Fruit fly (Drosophila melanogaster): ENCODE measurements around the gene Rab9Db.

DNA sequence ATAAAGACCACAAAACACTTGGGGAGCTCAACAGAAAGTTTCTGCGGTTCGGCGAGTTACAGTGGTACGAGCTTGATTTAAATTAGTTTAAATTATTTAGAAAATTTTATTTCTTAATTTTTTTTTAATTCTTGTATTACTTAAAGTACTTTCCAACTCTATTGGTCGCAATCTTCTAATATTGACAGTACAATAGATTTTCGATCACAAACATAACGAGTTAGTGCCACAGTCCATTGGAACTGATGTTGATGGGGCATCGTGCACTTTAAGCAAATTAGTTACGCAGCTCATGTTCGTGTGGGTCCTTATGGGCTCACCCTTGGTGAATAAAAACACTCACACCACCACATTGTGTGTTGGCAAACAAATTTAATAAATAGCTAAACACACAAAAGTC is 49.5 kb downstream of the Rab9Db start:
- no peak for TF ChIP-seq CG13204 (GFP tag; optimal IDR thresholded peaks at IDR 0.05)
- TF ChIP-seq CG8159 (tag; optimal IDR thresholded peaks at IDR 0.05), result peak; percentile 45
- peak; percentile 67 for TF ChIP-seq Ets98B (GFP tag; IDR thresholded peaks at IDR 0.05)
- no peak for TF ChIP-seq rn (GFP tag; IDR thresholded peaks at IDR 0.05)
- TF ChIP-seq Pif1B (GFP tag; optimal IDR thresholded peaks at IDR 0.05), result peak; percentile 39
- no peak for TF ChIP-seq EcR (GFP tag; optimal IDR thresholded peaks at IDR 0.05)
- TF ChIP-seq CG4496 (GFP tag; IDR thresholded peaks at IDR 0.05), result peak; percentile 77
- no peak for TF ChIP-seq gl (tag; optimal IDR thresholded peaks at IDR 0.05)
